Worm (Caenorhabditis elegans) whole organism, mixed stage, embryonic: ENCODE measurements around the gene K08D8.3.

ENCODE experiments used
- M03D4.4 ChIP-seq: sonication (generic microtip); optimal IDR thresholded peaks from 2 replicates; lab custom pipeline; 2017; ENCODE audit warnings: mild to moderate bottlenecking, missing genetic modification characterization, missing compliant biosample characterization
- bed-3 ChIP-seq: fragments of 200-800 bp; sonication (Bioruptor generic); optimal IDR thresholded peaks from 3 replicates; lab custom pipeline; 2018; ENCODE audit warnings: mild to moderate bottlenecking, missing genetic modification characterization, moderate library complexity, missing compliant biosample characterization
- ces-1 ChIP-seq: fragments of 150-350 bp; optimal IDR thresholded peaks from 2 replicates; lab custom pipeline; 2014; ENCODE audit warnings: missing biosample characterization, missing genetic modification reagents, missing genetic modification characterization
- elt-1 ChIP-seq: sonication (generic microtip); optimal IDR thresholded peaks from 2 replicates; lab custom pipeline; 2017; ENCODE audit warnings: missing genetic modification characterization, mild to moderate bottlenecking, missing compliant biosample characterization, antibody characterized with exemption, moderate library complexity, borderline replicate concordance; ENCODE audit not compliant: insufficient read depth
- elt-3 ChIP-seq: fragments of 150-350 bp; optimal IDR thresholded peaks from 2 replicates; lab custom pipeline; 2014; ENCODE audit warnings: missing biosample characterization, missing genetic modification characterization
- lin-32 ChIP-seq: fragments of 200-800 bp; sonication (Bioruptor generic); optimal IDR thresholded peaks from 2 replicates; lab custom pipeline; 2018; ENCODE audit warnings: mild to moderate bottlenecking, missing genetic modification characterization, missing compliant biosample characterization
- mep-1 ChIP-seq: fragments of 150-350 bp; optimal IDR thresholded peaks from 2 replicates; lab custom pipeline; 2017; ENCODE audit warnings: missing biosample characterization, missing genetic modification reagents, missing genetic modification characterization, inconsistent platforms
- nhr-12 ChIP-seq: fragments of 150-350 bp; optimal IDR thresholded peaks from 2 replicates; lab custom pipeline; 2014; ENCODE audit warnings: missing biosample characterization, missing genetic modification characterization
- nhr-237 ChIP-seq: fragments of 150-350 bp; optimal IDR thresholded peaks from 2 replicates; lab custom pipeline; 2014; ENCODE audit warnings: missing biosample characterization, missing genetic modification characterization
- nhr-28 ChIP-seq: fragments of 150-350 bp; optimal IDR thresholded peaks from 2 replicates; lab custom pipeline; 2014; ENCODE audit warnings: missing biosample characterization, missing genetic modification characterization
- snpc-4 ChIP-seq: fragments of 150-350 bp; optimal IDR thresholded peaks from 2 replicates; lab custom pipeline; 2014; ENCODE audit warnings: missing biosample characterization, missing genetic modification characterization
- unc-62 ChIP-seq: fragments of 150-350 bp; optimal IDR thresholded peaks from 2 replicates; lab custom pipeline; 2014; ENCODE audit warnings: missing biosample characterization, missing genetic modification reagents, missing genetic modification characterization

- TF ChIP-seq nhr-237 (tag; lab: Kevin White, UChicago) (no peak), bed-3 (GFP tag; lab: Kevin White, UChicago) (no peak), lin-32 (GFP tag; lab: Kevin White, UChicago) (no peak), nhr-28 (no peak), ces-1 (GFP tag; lab: Kevin White, UChicago) (no peak), unc-62 (GFP tag; lab: Kevin White, UChicago) (no peak), mep-1 (tag; lab: Kevin White, UChicago) (no peak), snpc-4 (tag; lab: Kevin White, UChicago) (no peak), elt-1 (tag; lab: Kevin White, UChicago) (no peak), elt-3 (tag; lab: Kevin White, UChicago) (no peak), M03D4.4 (tag; lab: Kevin White, UChicago) (no peak), nhr-12 (no peak)
These were observed 51.9 kb downstream of the K08D8.3 start for ce11 chrIV:12854372-12855114.
